Worm (Caenorhabditis elegans) whole organism, L2 larva: Measurements from ENCODE around the gene F15E6.4.

Experiments used
- F13H6.1 ChIP-seq: sonication (generic microtip); optimal IDR thresholded peaks from 2 replicates; lab custom pipeline; 2016; ENCODE audit warnings: missing genetic modification characterization, missing compliant biosample characterization
- ZK546.5 ChIP-seq: sonication (generic microtip); optimal IDR thresholded peaks from 2 replicates; lab custom pipeline; 2017; ENCODE audit warnings: missing biosample characterization, missing genetic modification characterization
- alr-1 ChIP-seq: fragments of 150-350 bp; optimal IDR thresholded peaks from 2 replicates; lab custom pipeline; 2014; ENCODE audit warnings: missing biosample characterization, missing genetic modification characterization
- dmd-4 ChIP-seq: sonication (generic microtip); optimal IDR thresholded peaks from 2 replicates; lab custom pipeline; 2017; ENCODE audit warnings: missing biosample characterization, missing genetic modification characterization
- egl-27 ChIP-seq: sonication (generic microtip); optimal IDR thresholded peaks from 3 replicates; lab custom pipeline; 2017; ENCODE audit warnings: missing biosample characterization, missing genetic modification reagents, missing genetic modification characterization
- elt-1 ChIP-seq: fragments of 150-350 bp; optimal IDR thresholded peaks from 2 replicates; lab custom pipeline; 2014; ENCODE audit warnings: missing biosample characterization, missing genetic modification characterization
- lin-39 ChIP-seq: fragments of 150-350 bp; optimal IDR thresholded peaks from 2 replicates; lab custom pipeline; 2014; ENCODE audit warnings: missing biosample characterization, missing genetic modification reagents, missing genetic modification characterization
- lsy-2 ChIP-seq, 2 experiments: fragments of 150-350 bp in 1 of 2; sonication (generic microtip) in 1 of 2; optimal IDR thresholded peaks; 2 replicates each; lab custom pipeline; 2014 to 2017; ENCODE audit warnings: missing biosample characterization in 2 of 2, missing genetic modification characterization in 2 of 2
- nhr-12 ChIP-seq: fragments of 150-350 bp; optimal IDR thresholded peaks from 2 replicates; lab custom pipeline; 2014; ENCODE audit warnings: missing biosample characterization, missing genetic modification characterization
- sem-4 ChIP-seq: fragments of 150-350 bp; optimal IDR thresholded peaks from 2 replicates; lab custom pipeline; 2014; ENCODE audit warnings: missing biosample characterization, missing genetic modification reagents, missing genetic modification characterization
- unc-62 ChIP-seq: fragments of 150-350 bp; optimal IDR thresholded peaks from 2 replicates; lab custom pipeline; 2014; ENCODE audit warnings: missing biosample characterization, missing genetic modification reagents, missing genetic modification characterization
- ztf-1 ChIP-seq: fragments of 200-800 bp; sonication (Bioruptor generic); conservative IDR thresholded peaks from 2 replicates; pipeline ENCODE4 v1.3.6; 2022; ENCODE audit warnings: missing genetic modification characterization, missing compliant biosample characterization
- ztf-4 ChIP-seq: fragments of 150-350 bp; optimal IDR thresholded peaks from 2 replicates; lab custom pipeline; 2014; ENCODE audit warnings: missing biosample characterization, missing genetic modification characterization

DNA sequence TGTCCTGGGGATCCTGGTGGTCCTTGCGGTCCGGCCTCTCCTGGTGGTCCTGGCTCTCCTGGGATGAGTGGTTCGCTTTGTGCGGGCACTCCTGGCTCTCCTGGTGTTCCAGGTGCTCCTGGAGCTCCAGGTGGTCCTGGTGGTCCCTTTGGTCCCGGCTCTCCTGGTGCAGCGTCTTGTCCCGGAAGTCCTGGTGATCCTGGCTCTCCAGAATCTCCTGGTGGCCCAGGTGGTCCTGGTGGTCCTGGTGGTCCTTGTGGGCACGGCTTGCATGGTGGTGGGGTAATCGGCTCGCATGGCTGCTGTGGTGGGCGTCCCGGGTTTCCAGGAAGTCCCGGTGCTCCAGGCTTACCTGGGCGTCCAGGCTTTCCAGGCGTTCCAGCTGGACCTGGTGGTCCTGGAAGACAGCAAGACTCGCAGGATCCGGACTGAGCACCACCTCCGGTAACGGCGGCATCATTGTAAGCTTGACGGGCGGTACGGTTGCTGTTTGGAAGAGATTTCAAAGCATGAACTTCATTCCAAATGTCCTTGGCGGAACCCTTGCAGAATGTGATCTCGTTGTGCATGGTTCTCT is 47.4 kb upstream of the F15E6.4 start:
- TF ChIP-seq nhr-12 (tag; lab: Kevin White, UChicago) (no peak), unc-62 (GFP tag; lab: Kevin White, UChicago) (no peak), sem-4 (tag; lab: Kevin White, UChicago) (no peak), lin-39 (no peak), F13H6.1 (tag; lab: Kevin White, UChicago) (no peak), ZK546.5 (tag; lab: Kevin White, UChicago) (no peak), dmd-4 (tag; lab: Kevin White, UChicago) (no peak), ztf-4 (no peak), elt-1 (tag; lab: Kevin White, UChicago) (no peak), ztf-1 (GFP tag; lab: Robert Waterston, UW) (no peak), lsy-2 (tag; optimal IDR thresholded peaks at IDR 0.05; lab: Kevin White, UChicago) (no peak), egl-27 (tag; lab: Kevin White, UChicago) (no peak), alr-1 (tag; lab: Kevin White, UChicago) (no peak)
